Worm (Caenorhabditis elegans): ENCODE measurements around the gene rpt-4.

rpt-4 gene

DNA sequence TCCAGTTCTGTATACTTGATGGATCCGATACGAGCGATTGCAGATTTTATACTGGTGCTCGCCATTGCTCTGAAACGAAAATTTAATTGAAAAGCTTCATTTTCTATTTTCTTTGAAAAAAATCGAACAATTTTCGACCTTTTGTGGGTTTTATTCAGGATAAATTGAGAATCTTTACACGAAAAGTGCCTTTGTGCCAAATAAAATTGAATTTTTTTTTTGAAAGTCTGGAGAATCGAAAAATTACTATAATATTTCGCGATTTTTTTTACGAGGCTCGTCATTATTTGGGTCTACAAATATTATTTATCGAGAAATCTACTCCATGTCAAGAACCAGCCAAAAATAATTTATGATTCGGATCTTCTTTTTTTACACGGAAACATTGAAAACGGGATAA lies 4.1 kb downstream of the rpt-4 start, which contains the start of gene F23F1.10 (continued):
- no peak for TF ChIP-seq tbx-9 (tag; optimal IDR thresholded peaks at IDR 0.05; ENCODE audit: borderline replicate concordance)
- TF ChIP-seq D2030.7 (GFP tag; IDR thresholded peaks at IDR 0.05), result 0 out of 2 replicates have a peak, but pooled peaks have one; percentile 21
- TF ChIP-seq K11D2.4 (GFP tag; IDR thresholded peaks at IDR 0.05), result no peak
- peak; percentile 55; the same call in 1 of the 2 replicates for TF ChIP-seq pbrm-1 (GFP tag; IDR thresholded peaks at IDR 0.05)
- TF ChIP-seq ceh-58 (GFP tag; IDR thresholded peaks at IDR 0.05), result no peak
- no peak for TF ChIP-seq ama-1 (optimal IDR thresholded peaks at IDR 0.05)
- TF ChIP-seq ama-1 (GFP tag; optimal IDR thresholded peaks at IDR 0.05), result peak in 1 of 2 experiments; percentile 31
- peak; percentile 11 for TF ChIP-seq snpc-1.3 (tag; optimal IDR thresholded peaks at IDR 0.05; ENCODE audit: insufficient read depth)
- TF ChIP-seq cebp-2 (GFP tag; IDR thresholded peaks at IDR 0.05), result no peak
- TF ChIP-seq lsy-27 (tag; optimal IDR thresholded peaks at IDR 0.05; ENCODE audit: borderline replicate concordance, insufficient read depth), result no peak
- TF ChIP-seq repo-1 (tag; optimal IDR thresholded peaks at IDR 0.05), result peak; percentile 48
- 0 out of 2 replicates have a peak, but pooled peaks have one; percentile 6 for TF ChIP-seq hsf-1 (GFP tag; IDR thresholded peaks at IDR 0.05)
- TF ChIP-seq ztf-3 (GFP tag; optimal IDR thresholded peaks at IDR 0.05), result no peak
- TF ChIP-seq F49E8.2 (tag; optimal IDR thresholded peaks at IDR 0.05; ENCODE audit: insufficient read depth), result peak; percentile 44
- TF ChIP-seq B0336.3 (GFP tag; IDR thresholded peaks at IDR 0.05), result peak; percentile 73
- TF ChIP-seq efl-1 (GFP tag; optimal IDR thresholded peaks at IDR 0.05), result peak; percentile 4
- no peak for TF ChIP-seq F10E7.11 (tag; optimal IDR thresholded peaks at IDR 0.05)
- TF ChIP-seq nfyb-1 (GFP tag; IDR thresholded peaks at IDR 0.05), result no peak
- peak in 1 of 2 experiments; percentile 14 for TF ChIP-seq rec-8 (tag; optimal IDR thresholded peaks at IDR 0.05)
- no peak for TF ChIP-seq atf-7 (tag; optimal IDR thresholded peaks at IDR 0.05)
- no peak for TF ChIP-seq Y53G8AR.9 (GFP tag; conservative IDR thresholded peaks at IDR 0.05)
- no peak for TF ChIP-seq ceh-40 (GFP tag; IDR thresholded peaks at IDR 0.05)
- TF ChIP-seq C06A6.2 (GFP tag; conservative IDR thresholded peaks at IDR 0.05), result no peak

DNA sequence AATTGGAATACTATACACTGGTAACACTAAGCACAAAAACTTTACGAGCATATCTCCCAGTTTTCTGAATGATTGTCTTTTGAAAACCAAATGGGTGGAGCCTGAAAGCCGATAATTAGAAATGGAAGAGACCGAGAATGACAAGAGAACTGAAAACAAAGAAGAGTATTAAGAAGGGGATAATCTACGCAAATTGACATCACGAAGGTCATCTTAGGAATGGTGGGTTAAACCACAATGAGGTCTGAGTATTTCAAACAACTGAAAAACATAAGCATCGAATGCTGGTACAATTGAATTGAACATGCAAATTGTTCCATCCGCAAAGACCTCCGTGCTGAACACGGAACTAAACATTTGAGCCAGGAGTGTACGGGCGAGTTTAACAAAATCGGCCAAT lies 6.6 kb downstream of the rpt-4 start, which contains the start of gene spp-24:
Gene spp-24, minus strand, starts transcription at position 101 of the 400 bp plus-strand sequence.
- no peak for TF ChIP-seq efl-1 (GFP tag; optimal IDR thresholded peaks at IDR 0.05)
- no peak for TF ChIP-seq die-1 (tag; optimal IDR thresholded peaks at IDR 0.05)
- no peak for TF ChIP-seq chd-7 (tag; optimal IDR thresholded peaks at IDR 0.05)
- TF ChIP-seq gei-17 (GFP tag; optimal IDR thresholded peaks at IDR 0.05), result no peak
- no peak for TF ChIP-seq sea-2 (GFP tag; IDR thresholded peaks at IDR 0.05)
- no peak for TF ChIP-seq C06A6.2 (GFP tag; conservative IDR thresholded peaks at IDR 0.05)
- no peak for TF ChIP-seq F37B4.10 (GFP tag; IDR thresholded peaks at IDR 0.05)
- TF ChIP-seq tlf-1 (GFP tag; optimal IDR thresholded peaks at IDR 0.05), result no peak
- no peak for TF ChIP-seq attf-3 (GFP tag; conservative IDR thresholded peaks at IDR 0.05)

DNA sequence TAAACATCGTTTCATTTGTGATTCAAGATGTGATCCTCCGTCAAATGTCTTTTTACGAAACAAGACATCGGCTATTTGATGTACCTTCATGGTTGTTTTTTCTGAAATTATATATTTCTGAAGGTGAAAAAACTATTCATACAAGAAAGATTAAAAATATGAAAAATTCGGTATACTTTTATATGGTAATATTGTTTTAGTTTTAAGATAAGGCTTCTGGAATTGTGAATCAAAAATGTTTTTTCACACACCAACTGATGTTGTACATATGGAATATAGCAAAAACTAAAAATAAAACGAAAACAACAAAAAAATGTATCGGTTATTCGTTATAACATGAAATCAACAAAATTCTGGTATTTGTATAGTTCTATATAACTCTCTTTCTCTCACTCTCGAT lies 8.8 kb downstream of the rpt-4 start, which contains the start of gene F23F1.6:
Gene F23F1.6, minus strand, starts transcription at position 101 of the 400 bp plus-strand sequence.
- TF ChIP-seq chd-7 (tag; optimal IDR thresholded peaks at IDR 0.05) (no peak), attf-5 (GFP tag; optimal IDR thresholded peaks at IDR 0.05) (no peak), lsy-27 (tag; optimal IDR thresholded peaks at IDR 0.05; ENCODE audit: borderline replicate concordance, insufficient read depth) (no peak), gei-17 (GFP tag; optimal IDR thresholded peaks at IDR 0.05) (no peak)

DNA sequence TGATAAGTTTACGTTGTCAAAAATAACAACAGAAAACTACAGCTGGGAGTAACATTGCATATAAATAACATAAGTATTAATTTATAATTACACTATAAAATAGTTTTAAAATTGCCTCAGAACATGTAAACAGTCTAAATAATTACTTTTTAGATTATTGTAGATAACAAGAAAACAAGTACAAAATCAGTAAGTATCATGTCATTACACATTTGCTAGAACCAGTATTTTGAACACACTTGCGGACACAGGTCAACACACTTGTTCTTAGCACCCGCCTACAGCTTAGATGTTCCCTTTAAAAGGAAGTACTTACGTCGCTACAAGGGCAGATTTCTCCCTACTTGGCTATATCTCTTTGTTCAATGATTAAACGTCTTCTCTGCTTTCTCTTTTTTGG lies 12.1 kb downstream of the rpt-4 start, which contains the start of gene F23F1.2:
Gene F23F1.2, plus strand, starts transcription at position 301 of the 400 bp plus-strand sequence.
- TF ChIP-seq akir-1 (GFP tag; optimal IDR thresholded peaks at IDR 0.05) (no peak), bed-2 (GFP tag; IDR thresholded peaks at IDR 0.05) (no peak), Y67H2A.10 (GFP tag; conservative IDR thresholded peaks at IDR 0.05) (no peak), Y53F4B.3 (GFP tag; IDR thresholded peaks at IDR 0.05) (no peak), unc-130 (GFP tag; optimal IDR thresholded peaks at IDR 0.05) (no peak), ceh-40 (GFP tag; IDR thresholded peaks at IDR 0.05) (no peak), snpc-1.1 (tag; optimal IDR thresholded peaks at IDR 0.05; ENCODE audit: insufficient read depth) (no peak), hrde-1 (tag; optimal IDR thresholded peaks at IDR 0.05; ENCODE audit: borderline replicate concordance) (no peak), lsl-1 (GFP tag; optimal IDR thresholded peaks at IDR 0.05) (no peak), ztf-6 (GFP tag; IDR thresholded peaks at IDR 0.05) (no peak), hmg-20 (GFP tag; IDR thresholded peaks at IDR 0.05) (no peak), die-1 (tag; optimal IDR thresholded peaks at IDR 0.05) (no peak), ztf-26 (tag; optimal IDR thresholded peaks at IDR 0.05) (no peak)

All from whole organism, young adult.